Worm (Caenorhabditis elegans): ENCODE data around the gene nkat-1.
A peak's percentile ranks its signal among the peaks of the same experiment; 100 is the strongest.

The nkat-1 gene

DNA sequence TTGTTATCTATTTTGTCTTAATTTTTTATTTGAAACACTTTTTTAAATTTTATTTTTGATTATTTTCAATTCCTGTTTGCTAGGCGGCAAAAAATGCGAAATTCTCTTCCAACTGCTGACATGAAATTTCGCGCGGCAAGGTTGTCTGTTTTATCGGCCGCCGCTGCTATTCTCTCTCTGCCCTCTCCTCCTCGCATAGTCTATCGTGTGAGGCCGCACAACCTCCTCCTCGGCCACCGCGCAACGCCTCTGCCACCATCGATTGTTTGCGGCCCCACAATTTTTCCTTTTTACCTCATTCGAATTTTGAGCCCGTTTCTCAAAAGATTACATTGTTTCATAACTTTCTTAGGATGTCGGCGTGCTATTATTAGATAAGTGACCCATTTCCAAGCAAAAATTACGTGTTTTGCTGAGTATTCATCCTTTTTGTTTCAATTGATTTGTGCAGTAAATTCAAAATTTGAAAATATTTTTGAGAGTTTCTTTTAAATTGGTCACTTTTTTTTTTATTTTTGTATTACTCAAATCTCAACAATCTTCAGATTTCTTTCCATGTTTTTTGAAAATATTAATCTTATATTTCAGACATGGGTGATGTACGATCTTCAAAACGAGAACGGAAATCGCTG lies 12.5 kb downstream of the nkat-1 start, which contains the start of gene F28H6.4:
F28H6.4 (plus strand) TSS at position 582 of the 632 bp plus-strand sequence.
- TF ChIP-seq F13H6.1 (tag; optimal IDR thresholded peaks at IDR 0.05) (no peak), ceh-45 (GFP tag; IDR thresholded peaks at IDR 0.05) (no peak), odd-2 (tag; optimal IDR thresholded peaks at IDR 0.05) (no peak), ztf-16 (tag; optimal IDR thresholded peaks at IDR 0.05) (no peak), pat-9 (tag; optimal IDR thresholded peaks at IDR 0.05) (no peak), ahr-1 (tag; optimal IDR thresholded peaks at IDR 0.05) (no peak), ceh-22 (tag; optimal IDR thresholded peaks at IDR 0.05) (no peak), ceh-24 (tag; optimal IDR thresholded peaks at IDR 0.05) (no peak), nhr-232 (tag; optimal IDR thresholded peaks at IDR 0.05) (no peak), K09A11.1 (tag; optimal IDR thresholded peaks at IDR 0.05; ENCODE audit: insufficient read depth) (no peak), fkh-6 (tag; optimal IDR thresholded peaks at IDR 0.05) (no peak), zip-5 (tag; optimal IDR thresholded peaks at IDR 0.05) (no peak), sox-2 (GFP tag; IDR thresholded peaks at IDR 0.05) (no peak), tbx-2 (tag; optimal IDR thresholded peaks at IDR 0.05) (peak; percentile 35), sdc-2 (tag; optimal IDR thresholded peaks at IDR 0.05) (no peak), mec-3 (tag; optimal IDR thresholded peaks at IDR 0.05; ENCODE audit: borderline replicate concordance) (no peak), C38D4.7 (GFP tag; optimal IDR thresholded peaks at IDR 0.05) (no peak), lim-6 (tag; optimal IDR thresholded peaks at IDR 0.05) (no peak), hlh-30 (tag; optimal IDR thresholded peaks at IDR 0.05; ENCODE audit: insufficient read depth) (no peak), ceh-18 (tag; optimal IDR thresholded peaks at IDR 0.05) (peak; percentile 5), pha-2 (tag; optimal IDR thresholded peaks at IDR 0.05) (no peak), ttx-3 (tag; optimal IDR thresholded peaks at IDR 0.05) (no peak), T23F11.4 (GFP tag; optimal IDR thresholded peaks at IDR 0.05) (no peak), unc-55 (GFP tag; optimal IDR thresholded peaks at IDR 0.05) (no peak), ceh-14 (tag; optimal IDR thresholded peaks at IDR 0.05) (no peak), unc-86 (tag; optimal IDR thresholded peaks at IDR 0.05) (no peak), nfya-1 (tag; optimal IDR thresholded peaks at IDR 0.05) (peak; percentile 28), elt-2 (tag; optimal IDR thresholded peaks at IDR 0.05) (no peak), tbx-7 (tag; optimal IDR thresholded peaks at IDR 0.05) (no peak), pros-1 (tag; optimal IDR thresholded peaks at IDR 0.05) (no peak), ceh-34 (tag; optimal IDR thresholded peaks at IDR 0.05) (no peak), elt-4 (tag; optimal IDR thresholded peaks at IDR 0.05) (no peak), pag-3 (tag; optimal IDR thresholded peaks at IDR 0.05; ENCODE audit: borderline replicate concordance) (no peak), syd-9 (tag; optimal IDR thresholded peaks at IDR 0.05) (no peak), C08G9.2 (tag; optimal IDR thresholded peaks at IDR 0.05) (peak; percentile 51), hlh-13 (GFP tag; optimal IDR thresholded peaks at IDR 0.05) (no peak), sox-4 (tag; optimal IDR thresholded peaks at IDR 0.05) (no peak), Y22D7AL.16 (tag; optimal IDR thresholded peaks at IDR 0.05) (no peak), hlh-15 (tag; optimal IDR thresholded peaks at IDR 0.05) (no peak), madf-2 (tag; optimal IDR thresholded peaks at IDR 0.05) (no peak), pha-4 (tag; optimal IDR thresholded peaks at IDR 0.05) (no peak), che-1 (tag; optimal IDR thresholded peaks at IDR 0.05) (no peak), gmeb-2 (tag; optimal IDR thresholded peaks at IDR 0.05) (no peak), ceh-2 (tag; optimal IDR thresholded peaks at IDR 0.05) (peak; percentile 14), ceh-30 (tag; optimal IDR thresholded peaks at IDR 0.05) (no peak), hlh-8 (tag; optimal IDR thresholded peaks at IDR 0.05) (no peak), ets-4 (tag; optimal IDR thresholded peaks at IDR 0.05) (peak; percentile 28), unc-42 (tag; optimal IDR thresholded peaks at IDR 0.05) (no peak), ceh-31 (tag; optimal IDR thresholded peaks at IDR 0.05) (peak; percentile 69), hlh-6 (tag; optimal IDR thresholded peaks at IDR 0.05) (no peak), ama-1 (optimal IDR thresholded peaks at IDR 0.05) (no peak), fkh-10 (GFP tag; optimal IDR thresholded peaks at IDR 0.05) (no peak), ceh-19 (GFP tag; optimal IDR thresholded peaks at IDR 0.05) (no peak)

Data from whole organism, late embryonic.